Worm (Caenorhabditis elegans) whole organism, L4 larva: ENCODE measurements around the gene nhr-93.

Experiments
- ama-1 ChIP-seq: fragments of 150-350 bp; optimal IDR thresholded peaks from 2 replicates; lab custom pipeline; 2014; ENCODE audit warnings: inconsistent platforms, mixed read lengths
- gei-8 ChIP-seq: fragments of 200-800 bp; sonication (Bioruptor generic); optimal IDR thresholded peaks from 2 replicates; lab custom pipeline; 2018; ENCODE audit warnings: mild to moderate bottlenecking, missing genetic modification characterization, missing compliant biosample characterization
- hlh-11 ChIP-seq: fragments of 200-800 bp; sonication (Bioruptor generic); optimal IDR thresholded peaks from 2 replicates; lab custom pipeline; 2018; ENCODE audit warnings: mild to moderate bottlenecking, missing genetic modification characterization, missing compliant biosample characterization
- lin-15B ChIP-seq: fragments of 150-350 bp; sonication (generic microtip); optimal IDR thresholded peaks from 3 replicates; lab custom pipeline; 2014; ENCODE audit warnings: missing biosample characterization, missing genetic modification characterization
- mep-1 ChIP-seq: fragments of 150-350 bp; sonication (generic microtip); optimal IDR thresholded peaks from 3 replicates; lab custom pipeline; 2014; ENCODE audit warnings: missing biosample characterization, missing genetic modification characterization
- nhr-11 ChIP-seq: fragments of 150-350 bp; optimal IDR thresholded peaks from 2 replicates; lab custom pipeline; 2014; ENCODE audit warnings: missing biosample characterization, missing genetic modification characterization
- pha-4 ChIP-seq, 2 experiments: fragments of 150-350 bp in 1 of 2; fragments of 200-800 bp in 1 of 2; sonication (Bioruptor generic) in 1 of 2; IDR thresholded peaks in 1 of 2; optimal IDR thresholded peaks in 1 of 2; 2 replicates each; pipeline versions ENCODE4 v1.3.6 to Lab custom; 2014 to 2022; ENCODE audit warnings: missing genetic modification characterization in 2 of 2, missing genetic modification reagents in 2 of 2, missing biosample characterization in 1 of 2, missing compliant biosample characterization in 1 of 2
- unc-130 ChIP-seq: sonication (generic microtip); optimal IDR thresholded peaks from 2 replicates; lab custom pipeline; 2016; ENCODE audit warnings: missing genetic modification reagents, missing genetic modification characterization, missing compliant biosample characterization
- unc-39 ChIP-seq: sonication (generic microtip); optimal IDR thresholded peaks from 2 replicates; lab custom pipeline; 2017; ENCODE audit warnings: missing biosample characterization, missing genetic modification characterization

DNA sequence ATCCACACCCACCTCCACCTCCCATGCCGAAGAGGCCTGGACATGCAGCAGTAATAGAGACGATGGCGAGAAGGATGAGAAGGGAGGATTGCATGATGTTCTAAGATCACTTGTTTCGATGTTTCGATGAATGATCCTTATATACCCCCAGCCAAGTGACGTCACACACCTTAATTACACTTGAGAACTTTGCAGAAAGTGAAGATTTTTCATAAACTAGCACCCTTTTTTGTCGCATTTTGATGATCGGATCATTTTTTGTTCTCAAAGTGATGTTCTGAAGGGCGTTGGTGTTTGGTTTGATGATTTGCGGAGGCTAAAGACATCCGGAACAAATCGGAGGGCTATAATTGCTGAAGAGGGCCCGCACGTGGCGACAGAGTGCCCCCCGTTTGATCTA is 37.6 kb upstream of the nhr-93 start, which contains the start of gene grl-27:
- TF ChIP-seq mep-1 (no peak), nhr-11 (tag; lab: Kevin White, UChicago) (no peak), pha-4 (GFP tag; IDR thresholded peaks at IDR 0.05; lab: Robert Waterston, UW) (no peak), pha-4 (tag; optimal IDR thresholded peaks at IDR 0.05; lab: Kevin White, UChicago) (no peak), gei-8 (GFP tag; lab: Kevin White, UChicago) (no peak), ama-1 (lab: Kevin White, UChicago) (no peak), unc-130 (GFP tag; lab: Kevin White, UChicago) (no peak), hlh-11 (tag; lab: Kevin White, UChicago) (no peak), unc-39 (tag; lab: Kevin White, UChicago) (no peak), lin-15B (tag; lab: Kevin White, UChicago) (no peak)
